Fruit fly (Drosophila melanogaster) S2 (cell line): ENCODE results near the gene nop5.

Experiments used
- CG8478 ChIP-seq: fragments of >200 bp; optimal IDR thresholded peaks from 2 replicates; lab custom pipeline; 2018
- CTCF ChIP-seq, 2 experiments: fragments of >200 bp; optimal IDR thresholded peaks; 2 replicates each; lab custom pipeline; 2018

- TF ChIP-seq CTCF (optimal IDR thresholded peaks at IDR 0.05; lab: Kevin White, UChicago) (no peak), CG8478 (no peak)
Observed at dm6 chr2L:6870777-6871176, 47.8 kb downstream of the nop5 start.
